Fruit fly (Drosophila melanogaster) whole organism, embryonic: Measurements from ENCODE around the gene MED15.

Experiments
- BEAF-32 ChIP-seq: fragments of 200-800 bp; sonication (Bioruptor generic); optimal IDR thresholded peaks from 3 replicates; lab custom pipeline; 2017; ENCODE audit warnings: missing biosample characterization, missing genetic modification characterization, mild to moderate bottlenecking, moderate library complexity, missing genetic modification reagents
- Blimp-1 ChIP-seq: fragments of 200-800 bp; sonication (Bioruptor generic); optimal IDR thresholded peaks from 3 replicates; lab custom pipeline; 2018; ENCODE audit warnings: missing biosample characterization, missing genetic modification characterization, mild to moderate bottlenecking, moderate library complexity, missing genetic modification reagents
- CG10321 ChIP-seq: fragments of 200-800 bp; sonication (Bioruptor generic); IDR thresholded peaks from 2 replicates; pipeline ENCODE4 v1.3.6; 2022; ENCODE audit warnings: missing biosample characterization, missing genetic modification characterization
- CG12155 ChIP-seq: fragments of 200-800 bp; sonication (Bioruptor generic); optimal IDR thresholded peaks from 3 replicates; lab custom pipeline; 2016; ENCODE audit warnings: missing biosample characterization, missing genetic modification characterization
- CG12299 ChIP-seq: fragments of 200-800 bp; sonication (Bioruptor generic); optimal IDR thresholded peaks from 2 replicates; lab custom pipeline; 2018; ENCODE audit warnings: missing biosample characterization, mild to moderate bottlenecking, missing genetic modification characterization
- CG14050 ChIP-seq: fragments of 200-800 bp; sonication (Bioruptor generic); IDR thresholded peaks from 3 replicates; pipeline ENCODE4 v1.3.6; 2022; ENCODE audit warnings: missing biosample characterization, missing genetic modification characterization
- CG15514 ChIP-seq: fragments of 200-800 bp; sonication (Bioruptor generic); optimal IDR thresholded peaks from 3 replicates; lab custom pipeline; 2017; ENCODE audit warnings: missing biosample characterization, missing genetic modification characterization, mild to moderate bottlenecking, moderate library complexity, missing genetic modification reagents
- CG1602 ChIP-seq: fragments of 200-800 bp; sonication (Bioruptor generic); optimal IDR thresholded peaks from 3 replicates; lab custom pipeline; 2016; ENCODE audit warnings: missing biosample characterization, missing genetic modification characterization
- CG16815 ChIP-seq: fragments of 200-800 bp; sonication (Bioruptor generic); optimal IDR thresholded peaks from 3 replicates; lab custom pipeline; 2017; ENCODE audit warnings: missing biosample characterization, mild to moderate bottlenecking, missing genetic modification characterization
- CG16863 ChIP-seq: fragments of 200-800 bp; sonication (Bioruptor generic); optimal IDR thresholded peaks from 3 replicates; lab custom pipeline; 2016; ENCODE audit warnings: missing biosample characterization, missing genetic modification characterization
- CG17612 ChIP-seq: fragments of 200-800 bp; sonication (Bioruptor generic); IDR thresholded peaks from 2 replicates; pipeline ENCODE4 v1.3.6; 2022; ENCODE audit warnings: missing biosample characterization, missing genetic modification characterization
- CG18011 ChIP-seq: fragments of 200-800 bp; sonication (Bioruptor generic); optimal IDR thresholded peaks from 2 replicates; lab custom pipeline; 2017; ENCODE audit warnings: missing biosample characterization, missing genetic modification characterization, mild to moderate bottlenecking, moderate library complexity, missing genotype
- CG18262 ChIP-seq: fragments of 200-800 bp; optimal IDR thresholded peaks from 3 replicates; lab custom pipeline; 2019; ENCODE audit warnings: missing biosample characterization, mild to moderate bottlenecking, missing genetic modification characterization, moderate library complexity
- CG2116 ChIP-seq: fragments of 200-800 bp; sonication (Bioruptor generic); optimal IDR thresholded peaks from 3 replicates; lab custom pipeline; 2018; ENCODE audit warnings: missing biosample characterization, mild to moderate bottlenecking, missing genetic modification characterization
- CG2199 ChIP-seq: fragments of 200-800 bp; sonication (Bioruptor generic); IDR thresholded peaks from 3 replicates; pipeline ENCODE4 v1.3.6; 2022; ENCODE audit warnings: missing biosample characterization, missing genetic modification characterization
- CG2202 ChIP-seq: fragments of 200-800 bp; sonication (Bioruptor generic); optimal IDR thresholded peaks from 2 replicates; lab custom pipeline; 2018; ENCODE audit warnings: missing biosample characterization, mild to moderate bottlenecking, missing genetic modification characterization
- CG34422 ChIP-seq: fragments of 200-800 bp; sonication (Bioruptor generic); IDR thresholded peaks from 3 replicates; pipeline ENCODE4 v1.3.6; 2022; ENCODE audit warnings: missing biosample characterization, missing genetic modification characterization
- CG6689 ChIP-seq: fragments of 200-800 bp; sonication (Bioruptor generic); IDR thresholded peaks from 2 replicates; pipeline ENCODE4 v1.3.6; 2022; ENCODE audit warnings: missing biosample characterization, missing genetic modification characterization
- CG7839 ChIP-seq: fragments of 200-800 bp; sonication (Bioruptor generic); optimal IDR thresholded peaks from 3 replicates; lab custom pipeline; 2018; ENCODE audit warnings: missing biosample characterization, mild to moderate bottlenecking, missing genetic modification characterization, moderate library complexity
- CG7928 ChIP-seq: fragments of 200-800 bp; sonication (Bioruptor generic); optimal IDR thresholded peaks from 2 replicates; lab custom pipeline; 2017; ENCODE audit warnings: missing biosample characterization, mild to moderate bottlenecking, missing genetic modification characterization
- CG7987 ChIP-seq: fragments of 200-800 bp; sonication (Bioruptor generic); optimal IDR thresholded peaks from 2 replicates; lab custom pipeline; 2018; ENCODE audit warnings: missing biosample characterization, mild to moderate bottlenecking, missing genetic modification characterization, moderate library complexity
- CG9609 ChIP-seq: fragments of 200-800 bp; sonication (Bioruptor generic); optimal IDR thresholded peaks from 3 replicates; lab custom pipeline; 2016; ENCODE audit warnings: missing biosample characterization, missing genetic modification characterization
- CrebB ChIP-seq: fragments of 200-800 bp; sonication (Bioruptor generic); optimal IDR thresholded peaks from 3 replicates; lab custom pipeline; 2018; ENCODE audit warnings: missing biosample characterization, mild to moderate bottlenecking, missing genetic modification characterization
- Dip3 ChIP-seq: fragments of 200-800 bp; sonication (Bioruptor generic); optimal IDR thresholded peaks from 3 replicates; lab custom pipeline; 2016; ENCODE audit warnings: missing biosample characterization, missing genetic modification characterization
- Dll ChIP-seq: fragments of 200-800 bp; sonication (Bioruptor generic); IDR thresholded peaks from 4 replicates; pipeline ENCODE4 v1.3.6; 2022; ENCODE audit warnings: missing biosample characterization, missing genetic modification characterization; ENCODE audit not compliant: partially characterized antibody
- Drgx ChIP-seq: fragments of 200-800 bp; sonication (Bioruptor generic); IDR thresholded peaks from 2 replicates; pipeline ENCODE4 v1.3.6; 2022; ENCODE audit warnings: missing biosample characterization, missing genetic modification characterization
- Ets97D ChIP-seq: fragments of 200-800 bp; sonication (Bioruptor generic); optimal IDR thresholded peaks from 3 replicates; lab custom pipeline; 2016; ENCODE audit warnings: missing biosample characterization, missing genetic modification characterization
- HLH54F ChIP-seq: fragments of 200-800 bp; sonication (Bioruptor generic); optimal IDR thresholded peaks from 3 replicates; lab custom pipeline; 2016; ENCODE audit warnings: missing biosample characterization, missing genetic modification characterization
- Lhr ChIP-seq: fragments of 200-800 bp; sonication (Bioruptor generic); optimal IDR thresholded peaks from 3 replicates; lab custom pipeline; 2017; ENCODE audit warnings: mild to moderate bottlenecking, missing biosample characterization, missing genetic modification reagents, missing genetic modification characterization
- MTF-1 ChIP-seq: fragments of 200-800 bp; sonication (Bioruptor generic); optimal IDR thresholded peaks from 2 replicates; lab custom pipeline; 2018; ENCODE audit warnings: missing biosample characterization, mild to moderate bottlenecking, missing genetic modification characterization, borderline replicate concordance
- Neu2 ChIP-seq: fragments of 200-800 bp; sonication (Bioruptor generic); optimal IDR thresholded peaks from 3 replicates; lab custom pipeline; 2016; ENCODE audit warnings: missing biosample characterization, missing genetic modification characterization, borderline replicate concordance
- Nf-YA ChIP-seq: fragments of 200-800 bp; sonication (Bioruptor generic); IDR thresholded peaks from 2 replicates; pipeline ENCODE4 v1.3.6; 2022; ENCODE audit warnings: missing biosample characterization, missing genetic modification characterization
- Nf-YB ChIP-seq: fragments of 200-800 bp; sonication (Bioruptor generic); optimal IDR thresholded peaks from 3 replicates; lab custom pipeline; 2019; ENCODE audit warnings: missing biosample characterization, mild to moderate bottlenecking, missing genetic modification characterization, moderate library complexity
- Nf-YC ChIP-seq: fragments of 200-800 bp; optimal IDR thresholded peaks from 3 replicates; lab custom pipeline; 2019; ENCODE audit warnings: missing biosample characterization, mild to moderate bottlenecking, missing genetic modification characterization, moderate library complexity
- PHDP ChIP-seq: fragments of 200-800 bp; sonication (Bioruptor generic); optimal IDR thresholded peaks from 3 replicates; lab custom pipeline; 2018; ENCODE audit warnings: missing biosample characterization, mild to moderate bottlenecking, missing genetic modification characterization, moderate library complexity
- Poxn ChIP-seq: fragments of 200-800 bp; sonication (Bioruptor generic); IDR thresholded peaks from 2 replicates; pipeline ENCODE4 v1.3.6; 2022; ENCODE audit warnings: missing biosample characterization, missing genetic modification characterization
- Usf ChIP-seq: fragments of 200-800 bp; sonication (Bioruptor generic); optimal IDR thresholded peaks from 2 replicates; lab custom pipeline; 2017; ENCODE audit warnings: missing genotype, missing biosample characterization, missing genetic modification characterization
- ato ChIP-seq: fragments of 200-800 bp; sonication (Bioruptor generic); IDR thresholded peaks from 2 replicates; pipeline ENCODE4 v1.3.6; 2022; ENCODE audit warnings: missing biosample characterization, missing genetic modification characterization; ENCODE audit not compliant: partially characterized antibody
- cad ChIP-seq: fragments of >200 bp; optimal IDR thresholded peaks from 2 replicates; lab custom pipeline; 2017; ENCODE audit warnings: missing biosample characterization, missing genetic modification characterization
- cato ChIP-seq: fragments of 200-800 bp; sonication (Bioruptor generic); optimal IDR thresholded peaks from 2 replicates; lab custom pipeline; 2016; ENCODE audit warnings: missing biosample characterization, missing genetic modification characterization, borderline replicate concordance
- gem ChIP-seq: fragments of 200-800 bp; sonication (Bioruptor generic); optimal IDR thresholded peaks from 2 replicates; lab custom pipeline; 2019; ENCODE audit warnings: missing biosample characterization, mild to moderate bottlenecking, missing genetic modification characterization, moderate library complexity
- kah ChIP-seq: fragments of 200-800 bp; sonication (Bioruptor generic); optimal IDR thresholded peaks from 2 replicates; lab custom pipeline; 2018; ENCODE audit warnings: missing biosample characterization, mild to moderate bottlenecking, missing genetic modification characterization
- kay ChIP-seq: fragments of 200-800 bp; sonication (Bioruptor generic); optimal IDR thresholded peaks from 2 replicates; lab custom pipeline; 2016; ENCODE audit warnings: missing biosample characterization, missing genetic modification characterization
- kni ChIP-seq: fragments of 200-800 bp; sonication (Bioruptor generic); optimal IDR thresholded peaks from 3 replicates; lab custom pipeline; 2017; ENCODE audit warnings: mild to moderate bottlenecking, missing biosample characterization, missing genetic modification reagents, missing genetic modification characterization
- repo ChIP-seq: fragments of 200-800 bp; sonication (Bioruptor generic); optimal IDR thresholded peaks from 2 replicates; lab custom pipeline; 2016; ENCODE audit warnings: missing biosample characterization, missing genetic modification characterization
- sr ChIP-seq: fragments of 200-800 bp; sonication (Bioruptor generic); IDR thresholded peaks from 3 replicates; pipeline ENCODE4 v1.3.6; 2022; ENCODE audit warnings: missing biosample characterization, missing genetic modification characterization
- tgo ChIP-seq: fragments of 200-800 bp; sonication (Bioruptor generic); IDR thresholded peaks from 3 replicates; pipeline ENCODE4 v1.3.6; 2022; ENCODE audit warnings: missing biosample characterization, missing genetic modification characterization
- tna ChIP-seq: fragments of 200-800 bp; sonication (Bioruptor generic); IDR thresholded peaks from 2 replicates; pipeline ENCODE4 v1.3.6; 2022; ENCODE audit warnings: missing biosample characterization, missing genetic modification characterization; ENCODE audit not compliant: partially characterized antibody
- trh ChIP-seq: fragments of 200-800 bp; sonication (Bioruptor generic); optimal IDR thresholded peaks from 2 replicates; lab custom pipeline; 2016; ENCODE audit warnings: missing biosample characterization, missing genetic modification characterization

MED15 gene

DNA sequence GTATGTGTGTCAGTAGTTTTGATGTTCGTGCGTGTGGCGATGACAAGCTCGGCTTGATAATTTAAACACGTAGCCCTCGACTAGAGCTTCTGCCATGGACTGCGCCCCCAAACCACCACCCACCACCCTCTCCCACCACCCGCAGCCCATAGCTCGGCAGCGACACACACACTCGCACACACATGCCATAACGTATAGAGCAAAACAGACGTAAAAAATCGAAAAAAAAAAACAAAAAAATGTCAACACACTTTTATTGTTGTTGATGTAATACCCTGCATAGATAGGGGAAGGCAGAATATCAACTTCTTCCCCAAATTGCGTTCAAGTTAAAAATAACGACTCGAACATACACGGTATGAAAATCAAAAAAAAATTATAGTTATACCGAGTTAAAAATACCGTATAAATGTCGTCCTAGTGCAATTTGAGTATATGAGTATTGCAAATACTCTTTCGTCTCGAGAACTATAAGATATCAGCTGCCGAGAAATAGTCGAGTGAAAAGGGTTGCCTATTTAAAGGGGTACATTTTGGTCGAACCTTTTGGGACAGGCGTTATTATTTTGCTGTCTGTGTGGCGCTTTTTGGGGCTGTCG is 2.4 kb upstream of the MED15 start (continued):
- TF ChIP-seq tna (GFP tag; lab: Robert Waterston, UW) (no peak), CG6689 (GFP tag; lab: Robert Waterston, UW) (peak; percentile 82), Blimp-1 (GFP tag; lab: Kevin White, UChicago) (peak; percentile 64), CG7839 (tag; lab: Kevin White, UChicago) (peak; percentile 78), repo (GFP tag; lab: Kevin White, UChicago) (peak; percentile 50), Nf-YA (peak; percentile 62; the same call in 1 of the 2 replicates), Drgx (GFP tag; lab: Robert Waterston, UW) (peak; percentile 62), tgo (GFP tag; lab: Robert Waterston, UW) (peak; percentile 81), Poxn (GFP tag; lab: Robert Waterston, UW) (no peak; the same call in 1 of the 2 replicates), Neu2 (GFP tag; lab: Kevin White, UChicago) (no peak), Nf-YC (tag; lab: Kevin White, UChicago) (peak; percentile 49), CG34422 (GFP tag; lab: Robert Waterston, UW) (peak; percentile 77), Nf-YB (GFP tag; lab: Kevin White, UChicago) (peak; percentile 21), CG7928 (peak; percentile 30), sr (no peak), CG16863 (GFP tag; lab: Kevin White, UChicago) (peak; percentile 80), CG7987 (GFP tag; lab: Kevin White, UChicago) (peak; percentile 35), Dip3 (GFP tag; lab: Kevin White, UChicago) (peak; percentile 92), MTF-1 (GFP tag; lab: Kevin White, UChicago) (no peak), CG18011 (GFP tag; lab: Kevin White, UChicago) (peak; percentile 30), BEAF-32 (no peak), CG2116 (GFP tag; lab: Kevin White, UChicago) (peak; percentile 40), kah (GFP tag; lab: Kevin White, UChicago) (peak; percentile 3), CG2199 (0 out of 3 replicates have a peak, but pooled peaks have one; percentile 45), kay (GFP tag; lab: Kevin White, UChicago) (peak; percentile 67), cato (GFP tag; lab: Kevin White, UChicago) (peak; percentile 43), CG12155 (GFP tag; lab: Kevin White, UChicago) (peak; percentile 73), trh (GFP tag; lab: Kevin White, UChicago) (no peak), Lhr (GFP tag; lab: Kevin White, UChicago) (no peak), CG16815 (GFP tag; lab: Kevin White, UChicago) (peak; percentile 57), PHDP (peak; percentile 83), kni (GFP tag; lab: Kevin White, UChicago) (peak; percentile 82), Dll (GFP tag; lab: Robert Waterston, UW) (no peak), CG14050 (GFP tag; lab: Robert Waterston, UW) (peak; percentile 73; the same call in 2 of the 3 replicates), CG1602 (GFP tag; lab: Kevin White, UChicago) (peak; percentile 62), CG9609 (peak; percentile 85), HLH54F (GFP tag; lab: Kevin White, UChicago) (peak; percentile 88), CrebB (tag; lab: Kevin White, UChicago) (no peak), ato (GFP tag; lab: Robert Waterston, UW) (no peak), cad (GFP tag; lab: Kevin White, UChicago) (no peak), CG18262 (tag; lab: Kevin White, UChicago) (peak; percentile 54), CG2202 (no peak), CG12299 (tag; lab: Kevin White, UChicago) (peak; percentile 35), Ets97D (GFP tag; lab: Kevin White, UChicago) (peak; percentile 20), CG10321 (peak; percentile 18; the same call in 1 of the 2 replicates), gem (tag; lab: Kevin White, UChicago) (peak; percentile 90), Usf (GFP tag; lab: Kevin White, UChicago) (peak; percentile 21), CG17612 (GFP tag; lab: Robert Waterston, UW) (peak; percentile 52; the same call in 1 of the 2 replicates), CG15514 (GFP tag; lab: Kevin White, UChicago) (peak; percentile 35)
